Worm (Caenorhabditis elegans): Measurements from ENCODE around the gene eak-4.

DNA sequence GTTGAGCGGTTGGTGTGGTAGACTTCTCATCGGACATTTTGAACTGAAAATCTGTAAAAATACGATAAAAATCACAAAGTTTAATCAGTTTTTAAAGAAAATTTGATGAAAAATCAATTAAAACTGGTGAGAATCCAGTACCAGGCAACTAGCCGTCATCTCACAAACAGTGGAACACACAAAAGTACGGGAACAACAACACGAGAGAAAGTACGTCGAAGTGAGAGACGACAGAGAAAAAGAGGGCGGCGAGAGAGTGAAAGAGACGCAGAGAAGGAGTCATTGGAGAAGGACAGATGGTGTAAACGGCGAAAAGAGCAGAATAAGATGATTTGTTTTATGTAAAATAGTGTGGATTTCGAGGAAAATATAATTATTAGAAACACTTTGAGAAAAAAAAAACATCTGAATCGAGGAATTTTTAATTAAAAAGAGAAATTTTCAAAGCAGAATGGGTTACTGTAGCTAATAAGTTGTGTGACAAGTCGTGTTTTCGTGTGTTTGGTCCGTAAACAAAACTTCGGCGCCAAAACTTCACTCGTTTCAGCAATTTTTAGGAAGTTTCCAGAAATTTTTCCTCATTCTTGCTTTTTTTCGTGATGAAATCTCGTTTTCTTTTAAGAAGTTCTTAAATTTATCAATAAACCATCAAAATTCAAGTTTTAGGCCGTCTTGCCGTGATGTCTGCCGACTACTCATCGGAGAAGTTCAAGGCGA lies 42.0 kb upstream of the eak-4 start, which contains the start of the genes hsb-1 and let-99:
- TF ChIP-seq nhr-47 (tag; optimal IDR thresholded peaks at IDR 0.05) (no peak), elt-3 (tag; optimal IDR thresholded peaks at IDR 0.05) (no peak), unc-62 (GFP tag; optimal IDR thresholded peaks at IDR 0.05) (no peak), lin-15B (tag; optimal IDR thresholded peaks at IDR 0.05) (no peak), lin-35 (GFP tag; optimal IDR thresholded peaks at IDR 0.05) (peak; percentile 33 to 51), snpc-4 (tag; optimal IDR thresholded peaks at IDR 0.05) (no peak), pqm-1 (tag; optimal IDR thresholded peaks at IDR 0.05) (no peak), elt-2 (tag; optimal IDR thresholded peaks at IDR 0.05) (no peak)

All from whole organism, L1 larva.